Worm (Caenorhabditis elegans): ENCODE results near the gene mrpl-22.

The mrpl-22 gene

DNA sequence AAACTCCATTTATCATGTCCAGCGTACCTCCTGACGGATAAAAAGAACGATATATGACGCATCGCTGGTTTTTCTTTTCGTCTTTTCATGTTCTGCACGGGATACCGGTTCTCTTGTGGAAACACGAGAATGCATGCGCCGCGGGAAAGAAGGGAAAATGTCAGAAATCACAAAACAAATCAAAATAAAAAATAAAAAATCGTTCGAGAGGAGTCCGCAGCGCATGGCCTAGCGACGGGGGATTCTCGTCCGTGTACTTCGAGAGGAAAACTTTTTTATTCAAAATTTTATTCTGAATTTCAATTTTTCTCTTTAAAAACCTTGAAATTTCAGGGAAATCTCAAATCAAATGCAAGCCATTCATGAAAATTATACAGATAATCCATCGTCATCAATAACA is 5.9 kb downstream of the mrpl-22 start, which contains the start of the genes lron-10 and hpr-9 (continued):
- TF ChIP-seq eor-1 (tag; optimal IDR thresholded peaks at IDR 0.05) (no peak), jun-1 (tag; optimal IDR thresholded peaks at IDR 0.05) (no peak), zag-1 (tag; optimal IDR thresholded peaks at IDR 0.05) (no peak), elt-3 (tag; optimal IDR thresholded peaks at IDR 0.05) (no peak), nfya-1 (tag; optimal IDR thresholded peaks at IDR 0.05; ENCODE audit: insufficient read depth) (peak; percentile 78), nhr-77 (tag; optimal IDR thresholded peaks at IDR 0.05) (no peak), nhr-28 (tag; optimal IDR thresholded peaks at IDR 0.05) (no peak), lin-15B (tag; optimal IDR thresholded peaks at IDR 0.05) (peak; percentile 67), mdl-1 (tag; optimal IDR thresholded peaks at IDR 0.05) (no peak), unc-62 (GFP tag; optimal IDR thresholded peaks at IDR 0.05) (peak; percentile 25), nhr-43 (tag; optimal IDR thresholded peaks at IDR 0.05; ENCODE audit: poor library complexity, severe bottlenecking) (peak; percentile 94), aly-2 (tag; optimal IDR thresholded peaks at IDR 0.05) (no peak), ztf-11 (tag; optimal IDR thresholded peaks at IDR 0.05) (no peak), fkh-10 (GFP tag; optimal IDR thresholded peaks at IDR 0.05) (no peak), R02D3.7 (tag; optimal IDR thresholded peaks at IDR 0.05) (peak; percentile 12), lsy-12 (tag; optimal IDR thresholded peaks at IDR 0.05) (peak; percentile 62), nhr-12 (tag; optimal IDR thresholded peaks at IDR 0.05) (no peak)

ce11 chrIII:10624564-10624963 is 9.3 kb downstream of the mrpl-22 start:
- TF ChIP-seq elt-2 (tag; optimal IDR thresholded peaks at IDR 0.05) (peak; percentile 6), pqm-1 (tag; optimal IDR thresholded peaks at IDR 0.05) (no peak), nhr-12 (tag; optimal IDR thresholded peaks at IDR 0.05) (no peak), pha-4 (tag; optimal IDR thresholded peaks at IDR 0.05) (peak; percentile 61), lsy-12 (tag; optimal IDR thresholded peaks at IDR 0.05) (peak; percentile 59), ceh-9 (tag; optimal IDR thresholded peaks at IDR 0.05) (no peak), nhr-237 (tag; optimal IDR thresholded peaks at IDR 0.05) (no peak), mml-1 (tag; optimal IDR thresholded peaks at IDR 0.05) (no peak), nhr-23 (tag; optimal IDR thresholded peaks at IDR 0.05) (peak; percentile 4), nhr-43 (tag; optimal IDR thresholded peaks at IDR 0.05; ENCODE audit: poor library complexity, severe bottlenecking) (peak; percentile 26), ztf-4 (tag; optimal IDR thresholded peaks at IDR 0.05) (no peak), sea-2 (GFP tag; optimal IDR thresholded peaks at IDR 0.05) (no peak), egl-5 (tag; optimal IDR thresholded peaks at IDR 0.05) (no peak), ztf-11 (tag; optimal IDR thresholded peaks at IDR 0.05) (no peak), mdl-1 (tag; optimal IDR thresholded peaks at IDR 0.05) (no peak), nhr-67 (tag; optimal IDR thresholded peaks at IDR 0.05) (no peak), lin-39 (tag; optimal IDR thresholded peaks at IDR 0.05) (peak; percentile 9), unc-39 (tag; optimal IDR thresholded peaks at IDR 0.05) (no peak), daf-12 (tag; optimal IDR thresholded peaks at IDR 0.05) (no peak), ZK546.5 (tag; optimal IDR thresholded peaks at IDR 0.05) (no peak), aly-2 (tag; optimal IDR thresholded peaks at IDR 0.05) (no peak), nhr-25 (tag; optimal IDR thresholded peaks at IDR 0.05) (peak; percentile 19), hmg-11 (tag; optimal IDR thresholded peaks at IDR 0.05) (peak; percentile 60), ceh-82 (tag; optimal IDR thresholded peaks at IDR 0.05) (no peak), nhr-11 (tag; optimal IDR thresholded peaks at IDR 0.05) (no peak), R02D3.7 (tag; optimal IDR thresholded peaks at IDR 0.05) (no peak), nfya-1 (tag; optimal IDR thresholded peaks at IDR 0.05; ENCODE audit: insufficient read depth) (peak; percentile 53)

ce11 chrIII:10628360-10628759 is 13.1 kb downstream of the mrpl-22 start:
- TF ChIP-seq nhr-23 (tag; optimal IDR thresholded peaks at IDR 0.05) (peak; percentile 16), mdl-1 (tag; optimal IDR thresholded peaks at IDR 0.05) (peak; percentile 30), pqm-1 (tag; optimal IDR thresholded peaks at IDR 0.05) (peak; percentile 39), nfya-1 (tag; optimal IDR thresholded peaks at IDR 0.05; ENCODE audit: insufficient read depth) (peak; percentile 60), pha-4 (tag; optimal IDR thresholded peaks at IDR 0.05) (peak; percentile 71), elt-2 (tag; optimal IDR thresholded peaks at IDR 0.05) (peak; percentile 52), ceh-16 (tag; optimal IDR thresholded peaks at IDR 0.05) (no peak), hmg-11 (tag; optimal IDR thresholded peaks at IDR 0.05) (peak; percentile 76), nhr-43 (tag; optimal IDR thresholded peaks at IDR 0.05; ENCODE audit: poor library complexity, severe bottlenecking) (peak; percentile 22), jun-1 (tag; optimal IDR thresholded peaks at IDR 0.05) (no peak), egl-27 (tag; optimal IDR thresholded peaks at IDR 0.05) (no peak), ZK546.5 (tag; optimal IDR thresholded peaks at IDR 0.05) (no peak)

Data from whole organism, L3 larva.